Fruit fly (Drosophila melanogaster): ENCODE results near the gene Tmtc1.

Gene Tmtc1

dm6 chr2L:2765659-2766373 is 88.3 kb downstream of the Tmtc1 start, which contains the start of the genes Snx21 and aph-1 (continued):
- TF ChIP-seq HHEX (GFP tag; optimal IDR thresholded peaks at IDR 0.05) = peak; percentile 93
- no peak; the same call in 1 of the 2 replicates for TF ChIP-seq gsb (GFP tag; IDR thresholded peaks at IDR 0.05)
- peak; percentile 85 for TF ChIP-seq CG3847 (GFP tag; IDR thresholded peaks at IDR 0.05)
- TF ChIP-seq Rfx (GFP tag; IDR thresholded peaks at IDR 0.05) = peak; percentile 90
- peak; percentile 77 for TF ChIP-seq CG11247 (GFP tag; IDR thresholded peaks at IDR 0.05)
- TF ChIP-seq sens-2 (GFP tag; IDR thresholded peaks at IDR 0.05) = peak; percentile 76
- peak in 1 of 3 experiments; percentile 93 for TF ChIP-seq lola (GFP tag; optimal IDR thresholded peaks at IDR 0.05)
- peak; percentile 94 for TF ChIP-seq Ptx1 (GFP tag; IDR thresholded peaks at IDR 0.05)
- peak; percentile 94 for TF ChIP-seq unpg (GFP tag; optimal IDR thresholded peaks at IDR 0.05)
- TF ChIP-seq shn (GFP tag; optimal IDR thresholded peaks at IDR 0.05) = peak; percentile 93
- TF ChIP-seq CG18764 (GFP tag; optimal IDR thresholded peaks at IDR 0.05) = peak; percentile 82
- TF ChIP-seq cad (GFP tag; optimal IDR thresholded peaks at IDR 0.05) = no peak
- peak; percentile 18 for TF ChIP-seq CG3995 (GFP tag; optimal IDR thresholded peaks at IDR 0.05)
- TF ChIP-seq CG30431 (GFP tag; optimal IDR thresholded peaks at IDR 0.05) = peak; percentile 88
- TF ChIP-seq Dip3 (GFP tag; optimal IDR thresholded peaks at IDR 0.05) = peak; percentile 93
- TF ChIP-seq Sry-β (GFP tag; optimal IDR thresholded peaks at IDR 0.05) = peak; percentile 38
- TF ChIP-seq Ssrp (tag; optimal IDR thresholded peaks at IDR 0.05) = peak; percentile 90
- TF ChIP-seq exex (tag; optimal IDR thresholded peaks at IDR 0.05) = peak; percentile 77
- peak; percentile 90 for TF ChIP-seq Dbx (GFP tag; IDR thresholded peaks at IDR 0.05)
- TF ChIP-seq HLHmδ (GFP tag; optimal IDR thresholded peaks at IDR 0.05) = peak; percentile 20
- TF ChIP-seq CG13775 (GFP tag; optimal IDR thresholded peaks at IDR 0.05) = peak; percentile 92
- TF ChIP-seq CG14860 (GFP tag; IDR thresholded peaks at IDR 0.05; ENCODE audit: partially characterized antibody) = no peak
- no peak for TF ChIP-seq Elba2 (GFP tag; optimal IDR thresholded peaks at IDR 0.05)
- TF ChIP-seq CG1792 (GFP tag; optimal IDR thresholded peaks at IDR 0.05) = peak; percentile 76
- TF ChIP-seq sim (GFP tag; IDR thresholded peaks at IDR 0.05) = peak; percentile 62; the same call in 1 of the 2 replicates
- peak; percentile 87 for TF ChIP-seq seq (GFP tag; IDR thresholded peaks at IDR 0.05)
- TF ChIP-seq zf30C (GFP tag; optimal IDR thresholded peaks at IDR 0.05) = no peak
- peak; percentile 90 for TF ChIP-seq CG7786 (GFP tag; optimal IDR thresholded peaks at IDR 0.05)
- peak; percentile 91 for TF ChIP-seq NfI (GFP tag; optimal IDR thresholded peaks at IDR 0.05)
- TF ChIP-seq ranshi (GFP tag; IDR thresholded peaks at IDR 0.05) = peak; percentile 89
- TF ChIP-seq CG30020 (tag; optimal IDR thresholded peaks at IDR 0.05) = peak; percentile 79
- peak; percentile 89 for TF ChIP-seq maf-S (GFP tag; optimal IDR thresholded peaks at IDR 0.05)
- peak; percentile 92 for TF ChIP-seq CG1602 (GFP tag; optimal IDR thresholded peaks at IDR 0.05)
- peak; percentile 77 for TF ChIP-seq Hmx (GFP tag; optimal IDR thresholded peaks at IDR 0.05)
- TF ChIP-seq Scr (GFP tag; IDR thresholded peaks at IDR 0.05; ENCODE audit: partially characterized antibody) = peak; percentile 33; the same call in 1 of the 2 replicates
- peak; percentile 83 for TF ChIP-seq trh (GFP tag; optimal IDR thresholded peaks at IDR 0.05)
- peak; percentile 86 for TF ChIP-seq Atf3 (GFP tag; optimal IDR thresholded peaks at IDR 0.05)
- peak; percentile 95 for TF ChIP-seq CG15269 (tag; optimal IDR thresholded peaks at IDR 0.05)
- peak; percentile 80 for TF ChIP-seq CG6272 (GFP tag; IDR thresholded peaks at IDR 0.05)
- peak; percentile 91 for TF ChIP-seq CG34422 (GFP tag; IDR thresholded peaks at IDR 0.05)
- peak; percentile 94 for TF ChIP-seq dmrt99B (tag; optimal IDR thresholded peaks at IDR 0.05)
- TF ChIP-seq CG17912 (GFP tag; optimal IDR thresholded peaks at IDR 0.05) = peak; percentile 77
- peak; percentile 80 for TF ChIP-seq CrebB (tag; optimal IDR thresholded peaks at IDR 0.05)
- peak; percentile 84 for TF ChIP-seq CG6813 (GFP tag; optimal IDR thresholded peaks at IDR 0.05)
- peak; percentile 89 for TF ChIP-seq CG13624 (GFP tag; optimal IDR thresholded peaks at IDR 0.05)
- TF ChIP-seq CG11723 (GFP tag; optimal IDR thresholded peaks at IDR 0.05) = peak; percentile 87
- TF ChIP-seq CG18262 (tag; optimal IDR thresholded peaks at IDR 0.05) = peak; percentile 93
- no peak for TF ChIP-seq Opbp (GFP tag; IDR thresholded peaks at IDR 0.05; ENCODE audit: partially characterized antibody)
- peak; percentile 90 to 95 for TF ChIP-seq Hr51 (GFP tag; optimal IDR thresholded peaks at IDR 0.05)
